Worm (Caenorhabditis elegans) whole organism, L2 larva: ENCODE measurements around the gene henn-1.

Source experiments
- C34F6.9 ChIP-seq: fragments of 150-350 bp; optimal IDR thresholded peaks from 2 replicates; lab custom pipeline; 2014; ENCODE audit warnings: missing biosample characterization, missing genetic modification characterization
- F13H6.1 ChIP-seq: sonication (generic microtip); optimal IDR thresholded peaks from 2 replicates; lab custom pipeline; 2016; ENCODE audit warnings: missing genetic modification characterization, missing compliant biosample characterization
- R02D3.7 ChIP-seq: fragments of 150-350 bp; optimal IDR thresholded peaks from 2 replicates; lab custom pipeline; 2014; ENCODE audit warnings: missing biosample characterization, missing genetic modification characterization
- Y55F3AM.14 ChIP-seq: fragments of 200-800 bp; sonication (Bioruptor generic); optimal IDR thresholded peaks from 2 replicates; lab custom pipeline; 2018; ENCODE audit warnings: mild to moderate bottlenecking, missing genetic modification characterization, missing compliant biosample characterization
- alr-1 ChIP-seq: fragments of 150-350 bp; optimal IDR thresholded peaks from 2 replicates; lab custom pipeline; 2014; ENCODE audit warnings: missing biosample characterization, missing genetic modification characterization
- aly-2 ChIP-seq: fragments of 150-350 bp; optimal IDR thresholded peaks from 2 replicates; lab custom pipeline; 2014; ENCODE audit warnings: missing biosample characterization, missing genetic modification characterization
- ama-1 ChIP-seq: fragments of 150-350 bp; optimal IDR thresholded peaks from 2 replicates; lab custom pipeline; 2018; ENCODE audit warnings: inconsistent platforms
- blmp-1 ChIP-seq: sonication (generic microtip); optimal IDR thresholded peaks from 2 replicates; lab custom pipeline; 2017; ENCODE audit warnings: missing genetic modification characterization, mild to moderate bottlenecking, missing compliant biosample characterization, antibody characterized with exemption, moderate library complexity; ENCODE audit not compliant: insufficient read depth
- ceh-82 ChIP-seq: fragments of 150-350 bp; optimal IDR thresholded peaks from 2 replicates; lab custom pipeline; 2014; ENCODE audit warnings: missing biosample characterization, missing genetic modification characterization
- crh-2 ChIP-seq: sonication (generic microtip); optimal IDR thresholded peaks from 2 replicates; lab custom pipeline; 2017; ENCODE audit warnings: missing biosample characterization, missing genetic modification characterization
- egl-27 ChIP-seq: sonication (generic microtip); optimal IDR thresholded peaks from 3 replicates; lab custom pipeline; 2017; ENCODE audit warnings: missing biosample characterization, missing genetic modification reagents, missing genetic modification characterization
- elt-1 ChIP-seq: fragments of 150-350 bp; optimal IDR thresholded peaks from 2 replicates; lab custom pipeline; 2014; ENCODE audit warnings: missing biosample characterization, missing genetic modification characterization
- elt-3 ChIP-seq: sonication (generic microtip); optimal IDR thresholded peaks from 2 replicates; lab custom pipeline; 2017; ENCODE audit warnings: missing biosample characterization, missing genetic modification characterization
- fos-1 ChIP-seq: fragments of 150-350 bp; optimal IDR thresholded peaks from 2 replicates; lab custom pipeline; 2014; ENCODE audit warnings: missing biosample characterization, missing genetic modification characterization
- gmeb-1 ChIP-seq: fragments of 150-350 bp; optimal IDR thresholded peaks from 2 replicates; lab custom pipeline; 2014; ENCODE audit warnings: missing biosample characterization, missing genetic modification characterization
- lin-11 ChIP-seq: fragments of 150-350 bp; sonication (generic microtip); optimal IDR thresholded peaks from 2 replicates; lab custom pipeline; 2014; ENCODE audit warnings: missing biosample characterization, missing genetic modification characterization, inconsistent platforms, mixed read lengths
- lin-13 ChIP-seq: fragments of 150-350 bp; optimal IDR thresholded peaks from 2 replicates; lab custom pipeline; 2014; ENCODE audit warnings: missing biosample characterization, missing genetic modification reagents, missing genetic modification characterization
- lsy-2 ChIP-seq, 2 experiments: fragments of 150-350 bp in 1 of 2; sonication (generic microtip) in 1 of 2; optimal IDR thresholded peaks; 2 replicates each; lab custom pipeline; 2014 to 2017; ENCODE audit warnings: missing biosample characterization in 2 of 2, missing genetic modification characterization in 2 of 2
- mab-5 ChIP-seq: fragments of 150-350 bp; optimal IDR thresholded peaks from 2 replicates; lab custom pipeline; 2014; ENCODE audit warnings: missing biosample characterization, missing genetic modification characterization
- mbf-1 ChIP-seq: sonication (generic microtip); optimal IDR thresholded peaks from 2 replicates; lab custom pipeline; 2017; ENCODE audit warnings: missing biosample characterization, missing genetic modification characterization
- mdl-1 ChIP-seq, 2 experiments: fragments of 150-350 bp in 1 of 2; sonication (generic microtip) in 1 of 2; optimal IDR thresholded peaks; 2 replicates each; lab custom pipeline; 2017; ENCODE audit warnings: missing biosample characterization in 2 of 2, missing genetic modification characterization in 2 of 2
- nhr-10 ChIP-seq: sonication (generic microtip); optimal IDR thresholded peaks from 2 replicates; lab custom pipeline; 2017; ENCODE audit warnings: missing biosample characterization, missing genetic modification characterization
- nhr-11 ChIP-seq: fragments of 150-350 bp; optimal IDR thresholded peaks from 2 replicates; lab custom pipeline; 2014; ENCODE audit warnings: missing biosample characterization, missing genetic modification characterization
- nhr-12 ChIP-seq: fragments of 150-350 bp; optimal IDR thresholded peaks from 2 replicates; lab custom pipeline; 2014; ENCODE audit warnings: missing biosample characterization, missing genetic modification characterization
- nhr-129 ChIP-seq: fragments of 150-350 bp; optimal IDR thresholded peaks from 2 replicates; lab custom pipeline; 2014; ENCODE audit warnings: missing biosample characterization, missing genetic modification characterization
- nhr-21 ChIP-seq: fragments of 150-350 bp; optimal IDR thresholded peaks from 2 replicates; lab custom pipeline; 2014; ENCODE audit warnings: missing biosample characterization, missing genetic modification characterization
- nhr-237 ChIP-seq: fragments of 150-350 bp; optimal IDR thresholded peaks from 2 replicates; lab custom pipeline; 2014; ENCODE audit warnings: missing biosample characterization, missing genetic modification characterization
- nhr-25 ChIP-seq: fragments of 150-350 bp; sonication (generic microtip); optimal IDR thresholded peaks from 3 replicates; lab custom pipeline; 2014; ENCODE audit warnings: missing biosample characterization, missing genetic modification characterization
- nhr-6 ChIP-seq: fragments of 150-350 bp; optimal IDR thresholded peaks from 2 replicates; lab custom pipeline; 2014; ENCODE audit warnings: missing biosample characterization, missing genetic modification characterization
- nhr-77 ChIP-seq: fragments of 150-350 bp; optimal IDR thresholded peaks from 2 replicates; lab custom pipeline; 2014; ENCODE audit warnings: missing biosample characterization, missing genetic modification characterization
- peb-1 ChIP-seq: fragments of 150-350 bp; optimal IDR thresholded peaks from 2 replicates; lab custom pipeline; 2014; ENCODE audit warnings: missing biosample characterization, missing genetic modification characterization
- sem-4 ChIP-seq: fragments of 150-350 bp; optimal IDR thresholded peaks from 2 replicates; lab custom pipeline; 2014; ENCODE audit warnings: missing biosample characterization, missing genetic modification reagents, missing genetic modification characterization
- skn-1 ChIP-seq: sonication (generic microtip); optimal IDR thresholded peaks from 2 replicates; lab custom pipeline; 2017; ENCODE audit warnings: missing biosample characterization, missing genetic modification characterization
- sma-3 ChIP-seq: sonication (generic microtip); optimal IDR thresholded peaks from 2 replicates; lab custom pipeline; 2016; ENCODE audit warnings: missing genetic modification reagents, missing genetic modification characterization, missing compliant biosample characterization
- sma-9 ChIP-seq, 2 experiments: fragments of 150-350 bp in 1 of 2; sonication (generic microtip) in 1 of 2; optimal IDR thresholded peaks; 2 replicates each; lab custom pipeline; 2014 to 2016; ENCODE audit warnings: missing genetic modification characterization in 2 of 2, mild to moderate bottlenecking in 1 of 2, missing biosample characterization in 1 of 2, missing compliant biosample characterization in 1 of 2, missing genetic modification reagents in 1 of 2, moderate library complexity in 1 of 2
- snpc-4 ChIP-seq: fragments of 150-350 bp; optimal IDR thresholded peaks from 2 replicates; lab custom pipeline; 2014; ENCODE audit warnings: missing biosample characterization, missing genetic modification characterization
- unc-39 ChIP-seq: fragments of 150-350 bp; optimal IDR thresholded peaks from 2 replicates; lab custom pipeline; 2014; ENCODE audit warnings: missing biosample characterization, missing genetic modification characterization
- unc-55 ChIP-seq: fragments of 150-350 bp; sonication (generic microtip); optimal IDR thresholded peaks from 3 replicates; lab custom pipeline; 2014; ENCODE audit warnings: missing biosample characterization, missing genetic modification reagents, missing genetic modification characterization
- unc-62 ChIP-seq: fragments of 150-350 bp; optimal IDR thresholded peaks from 2 replicates; lab custom pipeline; 2014; ENCODE audit warnings: missing biosample characterization, missing genetic modification reagents, missing genetic modification characterization
- zag-1 ChIP-seq: fragments of 150-350 bp; optimal IDR thresholded peaks from 2 replicates; lab custom pipeline; 2014; ENCODE audit warnings: missing biosample characterization, missing genetic modification characterization
- ztf-11 ChIP-seq: sonication (generic microtip); optimal IDR thresholded peaks from 2 replicates; lab custom pipeline; 2017; ENCODE audit warnings: missing biosample characterization, missing genetic modification characterization
- ztf-4 ChIP-seq: fragments of 150-350 bp; optimal IDR thresholded peaks from 2 replicates; lab custom pipeline; 2014; ENCODE audit warnings: missing biosample characterization, missing genetic modification characterization

Gene henn-1

ce11 chrIII:8220081-8220480, 12.4 kb upstream of the henn-1 start:
- TF ChIP-seq peb-1 (tag; lab: Kevin White, UChicago), result no peak
- TF ChIP-seq F13H6.1 (tag; lab: Kevin White, UChicago), result no peak
- no peak for TF ChIP-seq nhr-12 (tag; lab: Kevin White, UChicago)
- no peak for TF ChIP-seq mbf-1 (tag; lab: Kevin White, UChicago)
- TF ChIP-seq blmp-1 (tag; lab: Kevin White, UChicago), result no peak
- TF ChIP-seq skn-1 (tag; lab: Kevin White, UChicago), result no peak
- no peak for TF ChIP-seq snpc-4 (tag; lab: Kevin White, UChicago)
- no peak for TF ChIP-seq elt-3 (tag; lab: Kevin White, UChicago)
- no peak for TF ChIP-seq zag-1
- TF ChIP-seq nhr-11 (tag; lab: Kevin White, UChicago), result no peak
- TF ChIP-seq mab-5 (tag; lab: Kevin White, UChicago), result no peak
- TF ChIP-seq alr-1 (tag; lab: Kevin White, UChicago), result no peak
- no peak for TF ChIP-seq nhr-129 (tag; lab: Kevin White, UChicago)
- TF ChIP-seq egl-27 (tag; lab: Kevin White, UChicago), result no peak
- TF ChIP-seq nhr-21 (tag; lab: Kevin White, UChicago), result no peak
- no peak for TF ChIP-seq crh-2 (tag; lab: Kevin White, UChicago)
- no peak for TF ChIP-seq unc-62 (GFP tag; lab: Kevin White, UChicago)
- no peak for TF ChIP-seq mdl-1 (tag; optimal IDR thresholded peaks at IDR 0.05; lab: Kevin White, UChicago)
- TF ChIP-seq nhr-6 (tag; lab: Kevin White, UChicago), result no peak
- no peak for TF ChIP-seq fos-1

ce11 chrIII:8224769-8225168, 7.7 kb upstream of the henn-1 start, which contains the start of gene mob-4:
TSS of gene mob-4 (plus strand) at chrIII:8225097.
- TF ChIP-seq fos-1 (no peak), lsy-2 (tag; optimal IDR thresholded peaks at IDR 0.05; lab: Kevin White, UChicago) (peak in 1 of 2 experiments; percentile 32), snpc-4 (tag; lab: Kevin White, UChicago) (no peak), unc-55 (GFP tag; lab: Kevin White, UChicago) (peak; percentile 32)

DNA sequence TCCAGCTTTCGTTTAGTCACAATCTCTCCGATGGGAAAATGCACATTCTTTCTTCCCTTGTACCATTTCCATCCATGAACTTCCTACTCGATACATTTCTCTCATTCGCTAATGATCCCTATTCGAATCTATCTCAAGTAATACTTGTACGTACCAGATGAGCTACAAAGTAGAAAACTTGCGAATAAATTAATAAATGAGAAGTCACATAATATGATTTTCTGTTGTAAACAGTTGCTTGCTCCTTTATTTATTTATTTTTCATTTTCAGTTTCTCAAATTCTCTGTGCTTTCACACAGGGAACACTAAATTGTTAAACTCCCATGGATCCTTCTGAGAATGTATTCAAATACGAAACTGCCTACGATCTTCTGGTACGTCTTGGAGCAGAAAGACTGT, 6.3 kb upstream of the henn-1 start, which contains the start of gene rfs-1:
Gene rfs-1, plus strand, starts transcription at position 301 of the 400 bp plus-strand sequence.
- TF ChIP-seq unc-55 (GFP tag; lab: Kevin White, UChicago) (no peak), nhr-12 (tag; lab: Kevin White, UChicago) (no peak), sma-3 (no peak), elt-1 (tag; lab: Kevin White, UChicago) (no peak), mab-5 (tag; lab: Kevin White, UChicago) (no peak), sma-9 (GFP tag; optimal IDR thresholded peaks at IDR 0.05; lab: Kevin White, UChicago) (no peak), sma-9 (tag; optimal IDR thresholded peaks at IDR 0.05; lab: Kevin White, UChicago) (no peak), nhr-77 (tag; lab: Kevin White, UChicago) (no peak), unc-39 (tag; lab: Kevin White, UChicago) (no peak), unc-62 (GFP tag; lab: Kevin White, UChicago) (no peak), elt-3 (tag; lab: Kevin White, UChicago) (no peak)

DNA sequence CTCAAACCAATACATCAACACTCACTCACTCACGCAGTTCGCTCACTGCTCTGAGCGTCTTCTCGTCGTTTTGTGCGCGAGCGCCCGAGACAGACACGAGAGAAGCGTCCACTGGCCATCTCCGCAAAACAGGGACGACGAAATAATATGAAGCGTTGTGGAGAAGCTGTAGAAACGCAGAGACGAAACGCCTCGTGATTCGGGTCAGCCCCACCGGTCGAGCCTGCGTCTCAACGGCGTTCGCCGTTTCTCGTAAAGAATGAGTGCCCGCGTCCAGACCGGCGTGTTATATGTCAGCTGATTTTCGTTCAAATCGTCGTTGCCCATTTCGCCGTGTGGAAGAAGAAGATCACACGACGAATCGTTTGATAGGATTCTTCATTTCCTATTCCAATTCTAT, 4.9 kb upstream of the henn-1 start, which contains the start of gene fbxl-1:
Gene fbxl-1, plus strand, starts transcription at position 320 of the 400 bp plus-strand sequence.
- TF ChIP-seq lin-13 (GFP tag; lab: Kevin White, UChicago), result peak; percentile 51
- peak; percentile 96 for TF ChIP-seq C34F6.9
- peak; percentile 91 for TF ChIP-seq nhr-129 (tag; lab: Kevin White, UChicago)
- no peak for TF ChIP-seq unc-62 (GFP tag; lab: Kevin White, UChicago)
- TF ChIP-seq ceh-82 (tag; lab: Kevin White, UChicago), result no peak
- TF ChIP-seq ztf-11, result no peak
- TF ChIP-seq ztf-4, result peak; percentile 38
- peak; percentile 76 for TF ChIP-seq unc-55 (GFP tag; lab: Kevin White, UChicago)
- TF ChIP-seq Y55F3AM.14 (GFP tag; lab: Kevin White, UChicago), result peak; percentile 71
- TF ChIP-seq lin-11 (tag; lab: Kevin White, UChicago), result peak; percentile 92
- TF ChIP-seq fos-1, result peak; percentile 70
- no peak for TF ChIP-seq nhr-11 (tag; lab: Kevin White, UChicago)
- TF ChIP-seq aly-2 (tag; lab: Kevin White, UChicago), result no peak
- TF ChIP-seq egl-27 (tag; lab: Kevin White, UChicago), result peak; percentile 30
- no peak for TF ChIP-seq elt-1 (tag; lab: Kevin White, UChicago)
- TF ChIP-seq sma-3, result peak; percentile 53
- no peak for TF ChIP-seq elt-3 (tag; lab: Kevin White, UChicago)
- TF ChIP-seq sem-4 (tag; lab: Kevin White, UChicago), result peak; percentile 88
- peak; percentile 86 for TF ChIP-seq sma-9 (GFP tag; optimal IDR thresholded peaks at IDR 0.05; lab: Kevin White, UChicago)
- TF ChIP-seq sma-9 (tag; optimal IDR thresholded peaks at IDR 0.05; lab: Kevin White, UChicago), result no peak
- peak; percentile 18 for TF ChIP-seq nhr-6 (tag; lab: Kevin White, UChicago)
- TF ChIP-seq gmeb-1, result peak; percentile 44
- TF ChIP-seq snpc-4 (tag; lab: Kevin White, UChicago), result peak; percentile 64
- TF ChIP-seq unc-39 (tag; lab: Kevin White, UChicago), result no peak
- TF ChIP-seq nhr-12 (tag; lab: Kevin White, UChicago), result no peak
- TF ChIP-seq alr-1 (tag; lab: Kevin White, UChicago), result no peak
- no peak for TF ChIP-seq blmp-1 (tag; lab: Kevin White, UChicago)
- no peak for TF ChIP-seq peb-1 (tag; lab: Kevin White, UChicago)
- TF ChIP-seq ama-1, result no peak
- no peak for TF ChIP-seq nhr-237 (tag; lab: Kevin White, UChicago)
- no peak for TF ChIP-seq R02D3.7 (tag; lab: Kevin White, UChicago)
- TF ChIP-seq crh-2 (tag; lab: Kevin White, UChicago), result peak; percentile 75
- peak; percentile 78 to 92 for TF ChIP-seq mdl-1 (tag; optimal IDR thresholded peaks at IDR 0.05; lab: Kevin White, UChicago)
- peak; percentile 57 for TF ChIP-seq mab-5 (tag; lab: Kevin White, UChicago)
- TF ChIP-seq nhr-21 (tag; lab: Kevin White, UChicago), result peak; percentile 66
- TF ChIP-seq nhr-25 (tag; lab: Kevin White, UChicago), result peak; percentile 54
- peak in 1 of 2 experiments; percentile 88 for TF ChIP-seq lsy-2 (tag; optimal IDR thresholded peaks at IDR 0.05; lab: Kevin White, UChicago)
- TF ChIP-seq nhr-10, result no peak
